Fruit fly (Drosophila melanogaster): ENCODE measurements around the gene Sr-CIII.

DNA sequence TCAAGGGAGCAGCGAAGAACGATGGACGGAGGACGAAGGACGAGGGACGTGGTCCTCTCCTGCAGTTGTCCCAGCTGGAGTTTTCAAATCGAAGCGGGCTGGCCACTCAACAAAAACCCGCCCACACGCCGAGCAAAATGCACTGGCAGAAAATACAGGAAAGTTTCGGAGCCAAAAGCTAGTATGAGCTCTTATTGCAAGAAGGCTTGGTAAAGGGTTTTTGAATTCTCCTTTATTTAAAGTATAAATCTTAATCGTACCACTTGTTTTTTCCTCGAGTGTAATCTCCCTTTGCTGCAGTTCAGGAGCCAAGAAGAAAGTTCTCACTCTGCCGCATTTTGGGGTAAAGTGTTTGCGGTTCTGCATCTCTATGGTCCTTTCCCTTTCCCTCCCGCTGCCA, 8.7 kb downstream of the Sr-CIII start:
- TF ChIP-seq CG4318 (GFP tag; optimal IDR thresholded peaks at IDR 0.05), result no peak
- no peak for TF ChIP-seq CG6276 (GFP tag; optimal IDR thresholded peaks at IDR 0.05)
- peak; percentile 45 for TF ChIP-seq Met (GFP tag; optimal IDR thresholded peaks at IDR 0.05)
- TF ChIP-seq net (GFP tag; optimal IDR thresholded peaks at IDR 0.05), result no peak
- TF ChIP-seq CG7368 (GFP tag; optimal IDR thresholded peaks at IDR 0.05), result no peak
- TF ChIP-seq fkh (GFP tag; optimal IDR thresholded peaks at IDR 0.05), result no peak
- TF ChIP-seq CG31627 (GFP tag; optimal IDR thresholded peaks at IDR 0.05), result peak; percentile 45
- TF ChIP-seq Gug (GFP tag; IDR thresholded peaks at IDR 0.05), result no peak
- TF ChIP-seq svp (GFP tag), result peak; percentile 66
- TF ChIP-seq eg (GFP tag; IDR thresholded peaks at IDR 0.05), result 0 out of 3 replicates have a peak, but pooled peaks have one; percentile 10
